Fruit fly (Drosophila melanogaster) whole organism, embryonic: Measurements from ENCODE around the gene Zir.

Experiments
- B-H1 ChIP-seq: fragments of 200-800 bp; sonication (Bioruptor generic); IDR thresholded peaks from 3 replicates; pipeline ENCODE4 v1.3.6; 2022; ENCODE audit warnings: missing biosample characterization, missing genetic modification characterization
- CG14667 ChIP-seq: fragments of 200-800 bp; sonication (Bioruptor generic); IDR thresholded peaks from 2 replicates; pipeline ENCODE4 v1.3.6; 2022; ENCODE audit warnings: missing biosample characterization, missing genetic modification characterization
- CG4707 ChIP-seq: fragments of 200-800 bp; sonication (Bioruptor generic); optimal IDR thresholded peaks from 2 replicates; lab custom pipeline; 2018; ENCODE audit warnings: missing biosample characterization, mild to moderate bottlenecking, missing genetic modification characterization, moderate library complexity
- CG4854 ChIP-seq: fragments of 200-800 bp; sonication (Bioruptor generic); optimal IDR thresholded peaks from 2 replicates; lab custom pipeline; 2016; ENCODE audit warnings: missing biosample characterization, missing genetic modification characterization, inconsistent platforms
- HLH54F ChIP-seq: fragments of 200-800 bp; sonication (Bioruptor generic); optimal IDR thresholded peaks from 3 replicates; lab custom pipeline; 2016; ENCODE audit warnings: missing biosample characterization, missing genetic modification characterization
- Sry-β ChIP-seq: fragments of 200-800 bp; sonication (Bioruptor generic); optimal IDR thresholded peaks from 2 replicates; lab custom pipeline; 2018; ENCODE audit warnings: missing biosample characterization, mild to moderate bottlenecking, missing genetic modification characterization, moderate library complexity
- gt ChIP-seq: fragments of 200-800 bp; sonication (Bioruptor generic); IDR thresholded peaks from 2 replicates; pipeline ENCODE4 v1.3.6; 2022; ENCODE audit warnings: missing biosample characterization, missing genetic modification characterization
- ham ChIP-seq: fragments of 200-800 bp; sonication (Bioruptor generic); IDR thresholded peaks from 2 replicates; pipeline ENCODE4 v1.3.6; 2022; ENCODE audit warnings: missing biosample characterization, missing genetic modification characterization
- row ChIP-seq: fragments of 200-800 bp; sonication (Bioruptor generic); IDR thresholded peaks from 3 replicates; pipeline ENCODE4 v1.3.6; 2022; ENCODE audit warnings: missing biosample characterization, missing genetic modification characterization
- sens-2 ChIP-seq: fragments of 200-800 bp; sonication (Bioruptor generic); IDR thresholded peaks from 2 replicates; pipeline ENCODE4 v1.3.6; 2022; ENCODE audit warnings: missing biosample characterization, missing genetic modification characterization
- toy ChIP-seq: fragments of 200-800 bp; sonication (Bioruptor generic); IDR thresholded peaks from 2 replicates; pipeline ENCODE4 v1.3.6; 2022; ENCODE audit warnings: missing biosample characterization, missing genetic modification characterization

- TF ChIP-seq sens-2 (GFP tag; lab: Robert Waterston, UW), result no peak
- TF ChIP-seq toy (GFP tag; lab: Robert Waterston, UW), result no peak
- no peak for TF ChIP-seq row (GFP tag; lab: Robert Waterston, UW)
- TF ChIP-seq CG14667 (GFP tag; lab: Robert Waterston, UW), result no peak
- TF ChIP-seq ham (GFP tag; lab: Robert Waterston, UW), result no peak
- TF ChIP-seq HLH54F (GFP tag; lab: Kevin White, UChicago), result no peak
- TF ChIP-seq CG4854 (GFP tag; lab: Kevin White, UChicago), result no peak
- TF ChIP-seq gt, result no peak
- TF ChIP-seq CG4707 (GFP tag; lab: Kevin White, UChicago), result no peak
- no peak for TF ChIP-seq B-H1 (GFP tag; lab: Robert Waterston, UW)
- no peak for TF ChIP-seq Sry-β (GFP tag; lab: Kevin White, UChicago)
Measured at dm6 chr2L:78828-79227, 15.7 kb upstream of the Zir start.
